Fruit fly (Drosophila melanogaster) whole organism, prepupa: ENCODE results near the gene Myo61F.

Source experiments
- CG10631 ChIP-seq: fragments of 200-800 bp; sonication (Bioruptor generic); optimal IDR thresholded peaks from 2 replicates; lab custom pipeline; 2016; ENCODE audit warnings: missing biosample characterization, missing genetic modification characterization
- CG11902 ChIP-seq: fragments of 200-800 bp; sonication (Bioruptor generic); optimal IDR thresholded peaks from 3 replicates; lab custom pipeline; 2016; ENCODE audit warnings: missing biosample characterization, missing genetic modification characterization
- CG16779 ChIP-seq: fragments of 200-800 bp; sonication (Bioruptor generic); optimal IDR thresholded peaks from 3 replicates; lab custom pipeline; 2017; ENCODE audit warnings: missing biosample characterization, mild to moderate bottlenecking, missing genetic modification characterization
- CG31627 ChIP-seq: fragments of 200-800 bp; sonication (Bioruptor generic); optimal IDR thresholded peaks from 3 replicates; lab custom pipeline; 2016; ENCODE audit warnings: missing biosample characterization, missing genetic modification characterization
- CG32006 ChIP-seq: fragments of 200-800 bp; sonication (Bioruptor generic); optimal IDR thresholded peaks from 3 replicates; lab custom pipeline; 2017; ENCODE audit warnings: missing biosample characterization, mild to moderate bottlenecking, missing genetic modification characterization
- CG3919 ChIP-seq: fragments of 200-800 bp; sonication (Bioruptor generic); optimal IDR thresholded peaks from 3 replicates; lab custom pipeline; 2016; ENCODE audit warnings: missing biosample characterization, missing genetic modification characterization
- CG4318 ChIP-seq: fragments of 200-800 bp; sonication (Bioruptor generic); optimal IDR thresholded peaks from 3 replicates; lab custom pipeline; 2017; ENCODE audit warnings: missing biosample characterization, mild to moderate bottlenecking, missing genetic modification characterization
- CG6163 ChIP-seq: fragments of 200-800 bp; sonication (Bioruptor generic); IDR thresholded peaks from 3 replicates; pipeline ENCODE4 v1.3.6; 2022; ENCODE audit warnings: missing biosample characterization, missing genetic modification characterization
- Hr38 ChIP-seq: sonication (Bioruptor generic); optimal IDR thresholded peaks from 2 replicates; lab custom pipeline; 2016; ENCODE audit warnings: missing biosample characterization, missing genetic modification characterization
- Hr39 ChIP-seq: fragments of 200-800 bp; sonication (Bioruptor generic); optimal IDR thresholded peaks from 2 replicates; lab custom pipeline; 2016; ENCODE audit warnings: missing biosample characterization, missing genetic modification characterization
- Lpt ChIP-seq: fragments of 200-800 bp; sonication (Bioruptor generic); optimal IDR thresholded peaks from 3 replicates; lab custom pipeline; 2016; ENCODE audit warnings: missing biosample characterization, missing genetic modification characterization
- cyc ChIP-seq: fragments of 200-800 bp; sonication (Bioruptor generic); optimal IDR thresholded peaks from 3 replicates; lab custom pipeline; 2016; ENCODE audit warnings: missing biosample characterization, missing genetic modification characterization
- ss ChIP-seq, 2 experiments: fragments of 200-800 bp; sonication (Bioruptor generic); optimal IDR thresholded peaks; 2 replicates in 1 of 2; 3 replicates in 1 of 2; lab custom pipeline; 2017 to 2018; ENCODE audit warnings: mild to moderate bottlenecking in 2 of 2, missing biosample characterization in 2 of 2, missing genetic modification characterization in 2 of 2, moderate library complexity in 1 of 2
- topi ChIP-seq: fragments of 200-800 bp; sonication (Bioruptor generic); optimal IDR thresholded peaks from 3 replicates; lab custom pipeline; 2016; ENCODE audit warnings: missing biosample characterization, missing genetic modification characterization

DNA sequence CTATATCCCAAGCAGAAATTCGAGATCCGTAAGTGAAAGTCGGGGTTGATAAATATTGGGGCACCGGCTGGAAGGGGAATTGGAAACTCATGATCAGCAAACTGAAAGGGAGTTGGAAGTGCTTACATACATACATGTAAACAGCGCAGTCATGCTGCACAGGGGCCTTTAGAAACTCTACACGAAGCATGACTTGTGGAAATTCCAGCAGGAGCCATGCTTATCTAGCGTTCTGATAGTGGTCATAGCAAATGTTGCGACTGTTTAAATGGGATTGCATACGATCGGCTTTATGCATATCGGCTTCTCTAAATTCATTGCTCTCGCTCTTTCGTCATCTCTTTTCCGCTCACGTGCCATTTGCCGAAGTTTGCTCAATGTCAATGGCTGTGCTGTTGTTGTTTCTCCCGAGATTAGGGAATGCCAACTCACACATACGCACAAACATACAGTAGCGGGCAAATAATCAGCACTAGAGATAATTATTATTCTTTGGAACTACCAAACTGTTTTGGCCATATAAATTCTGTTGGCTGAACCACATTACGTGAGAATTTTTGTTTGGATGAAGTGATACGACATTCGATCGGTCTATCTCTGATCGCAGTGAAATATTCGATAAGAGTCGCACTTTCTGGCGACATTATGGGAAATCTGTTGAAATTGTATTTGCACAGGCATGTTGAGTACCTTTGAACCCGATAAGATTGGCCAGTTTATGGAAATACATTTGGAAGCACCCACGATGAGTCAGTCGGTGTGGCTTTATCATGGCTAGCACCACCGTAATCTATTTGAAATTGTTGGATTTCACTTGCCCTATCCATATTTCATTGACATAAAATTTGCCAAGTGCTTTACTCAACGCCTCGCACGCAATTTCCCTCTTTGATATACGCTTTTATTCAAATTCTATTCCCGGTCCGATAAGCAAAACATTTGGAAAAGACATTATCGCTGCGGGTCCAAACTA is 18.0 kb downstream of the Myo61F start:
- peak; percentile 38 for TF ChIP-seq CG31627 (GFP tag; lab: Kevin White, UChicago)
- TF ChIP-seq CG10631 (GFP tag; lab: Kevin White, UChicago) = no peak
- peak; percentile 44; the same call in 2 of the 3 replicates for TF ChIP-seq CG6163
- no peak for TF ChIP-seq Hr38 (GFP tag; lab: Kevin White, UChicago)
- TF ChIP-seq topi (GFP tag; lab: Kevin White, UChicago) = peak; percentile 23
- no peak for TF ChIP-seq CG3919 (GFP tag; lab: Kevin White, UChicago)
- no peak for TF ChIP-seq CG11902 (GFP tag; lab: Kevin White, UChicago)
- TF ChIP-seq cyc = peak; percentile 7
- no peak for TF ChIP-seq Lpt (GFP tag; lab: Kevin White, UChicago)
- TF ChIP-seq CG4318 (GFP tag; lab: Kevin White, UChicago) = no peak
- no peak for TF ChIP-seq ss (GFP tag; optimal IDR thresholded peaks at IDR 0.05; lab: Kevin White, UChicago)
- TF ChIP-seq Hr39 (GFP tag; lab: Kevin White, UChicago) = peak; percentile 14
- no peak for TF ChIP-seq CG16779 (tag; lab: Kevin White, UChicago)
- TF ChIP-seq CG32006 (GFP tag; lab: Kevin White, UChicago) = no peak
